Worm (Caenorhabditis elegans) whole organism, L3 larva: ENCODE results near the gene Y16B4A.2.

ENCODE experiments used
- R02D3.7 ChIP-seq: fragments of 150-350 bp; optimal IDR thresholded peaks from 2 replicates; lab custom pipeline; 2014; ENCODE audit warnings: missing biosample characterization, missing genetic modification characterization
- ZK546.5 ChIP-seq: sonication (generic microtip); optimal IDR thresholded peaks from 2 replicates; lab custom pipeline; 2017; ENCODE audit warnings: missing biosample characterization, missing genetic modification characterization
- ama-1 ChIP-seq: fragments of 150-350 bp; optimal IDR thresholded peaks from 2 replicates; lab custom pipeline; 2018
- ceh-28 ChIP-seq: fragments of 150-350 bp; optimal IDR thresholded peaks from 2 replicates; lab custom pipeline; 2014; ENCODE audit warnings: missing biosample characterization, missing genetic modification reagents, missing genetic modification characterization
- ceh-9 ChIP-seq: sonication (generic microtip); optimal IDR thresholded peaks from 2 replicates; lab custom pipeline; 2018; ENCODE audit warnings: missing biosample characterization, missing genetic modification characterization
- egl-27 ChIP-seq: sonication (generic microtip); optimal IDR thresholded peaks from 4 replicates; lab custom pipeline; 2017; ENCODE audit warnings: missing biosample characterization, missing genetic modification reagents, missing genetic modification characterization
- egl-5 ChIP-seq: fragments of 150-350 bp; optimal IDR thresholded peaks from 2 replicates; lab custom pipeline; 2017; ENCODE audit warnings: missing biosample characterization, missing genetic modification reagents, missing genetic modification characterization, inconsistent platforms
- elt-1 ChIP-seq: fragments of 150-350 bp; optimal IDR thresholded peaks from 2 replicates; lab custom pipeline; 2014; ENCODE audit warnings: missing biosample characterization, missing genetic modification characterization
- elt-2 ChIP-seq: sonication (generic microtip); optimal IDR thresholded peaks from 2 replicates; lab custom pipeline; 2016; ENCODE audit warnings: missing genetic modification reagents, mild to moderate bottlenecking, missing genetic modification characterization, missing compliant biosample characterization
- eor-1 ChIP-seq, 2 experiments: fragments of 150-350 bp; optimal IDR thresholded peaks; 2 replicates each; lab custom pipeline; 2014 to 2018; ENCODE audit warnings: missing biosample characterization in 2 of 2, missing genetic modification characterization in 2 of 2
- fkh-10 ChIP-seq: sonication (generic microtip); optimal IDR thresholded peaks from 2 replicates; lab custom pipeline; 2017; ENCODE audit warnings: missing biosample characterization, missing genetic modification reagents, missing genetic modification characterization
- fkh-2 ChIP-seq: fragments of 150-350 bp; optimal IDR thresholded peaks from 2 replicates; lab custom pipeline; 2014; ENCODE audit warnings: missing biosample characterization, missing genetic modification reagents, missing genetic modification characterization
- fos-1 ChIP-seq: fragments of 150-350 bp; optimal IDR thresholded peaks from 2 replicates; lab custom pipeline; 2014; ENCODE audit warnings: missing biosample characterization, missing genetic modification characterization
- hmg-11 ChIP-seq: sonication (generic microtip); optimal IDR thresholded peaks from 2 replicates; lab custom pipeline; 2016; ENCODE audit warnings: missing genetic modification characterization, missing compliant biosample characterization
- jun-1 ChIP-seq: fragments of 150-350 bp; optimal IDR thresholded peaks from 2 replicates; lab custom pipeline; 2014; ENCODE audit warnings: missing biosample characterization, missing genetic modification reagents, missing genetic modification characterization
- lin-15B ChIP-seq: fragments of 150-350 bp; optimal IDR thresholded peaks from 2 replicates; lab custom pipeline; 2014; ENCODE audit warnings: missing biosample characterization, missing genetic modification characterization
- lin-39 ChIP-seq: fragments of 150-350 bp; optimal IDR thresholded peaks from 2 replicates; lab custom pipeline; 2018; ENCODE audit warnings: missing biosample characterization, missing genetic modification reagents, missing genetic modification characterization
- lsy-12 ChIP-seq: sonication (generic microtip); optimal IDR thresholded peaks from 2 replicates; lab custom pipeline; 2016; ENCODE audit warnings: mild to moderate bottlenecking, missing genetic modification characterization, missing compliant biosample characterization
- mdl-1 ChIP-seq: fragments of 150-350 bp; optimal IDR thresholded peaks from 2 replicates; lab custom pipeline; 2014; ENCODE audit warnings: missing biosample characterization, missing genetic modification characterization
- mml-1 ChIP-seq: fragments of 150-350 bp; sonication (generic microtip); optimal IDR thresholded peaks from 3 replicates; lab custom pipeline; 2014; ENCODE audit warnings: missing biosample characterization, missing genetic modification characterization
- nhr-12 ChIP-seq: fragments of 150-350 bp; optimal IDR thresholded peaks from 2 replicates; lab custom pipeline; 2014; ENCODE audit warnings: missing biosample characterization, missing genetic modification characterization
- nhr-23 ChIP-seq: fragments of 150-350 bp; optimal IDR thresholded peaks from 2 replicates; lab custom pipeline; 2014; ENCODE audit warnings: missing biosample characterization, missing genetic modification reagents, missing genetic modification characterization
- nhr-237 ChIP-seq: fragments of 150-350 bp; optimal IDR thresholded peaks from 2 replicates; lab custom pipeline; 2014; ENCODE audit warnings: missing biosample characterization, missing genetic modification characterization
- nhr-25 ChIP-seq: sonication (generic microtip); optimal IDR thresholded peaks from 2 replicates; lab custom pipeline; 2017; ENCODE audit warnings: missing biosample characterization, missing genetic modification characterization
- nhr-28 ChIP-seq: fragments of 150-350 bp; optimal IDR thresholded peaks from 2 replicates; lab custom pipeline; 2014; ENCODE audit warnings: missing biosample characterization, missing genetic modification characterization
- nhr-43 ChIP-seq: sonication (generic microtip); optimal IDR thresholded peaks from 2 replicates; lab custom pipeline; 2016; ENCODE audit warnings: mild to moderate bottlenecking, missing genetic modification characterization, missing compliant biosample characterization; ENCODE audit not compliant: poor library complexity, severe bottlenecking
- nhr-67 ChIP-seq: fragments of 150-350 bp; optimal IDR thresholded peaks from 2 replicates; lab custom pipeline; 2014; ENCODE audit warnings: missing biosample characterization, missing genetic modification characterization
- nhr-76 ChIP-seq: fragments of 150-350 bp; sonication (generic microtip); optimal IDR thresholded peaks from 5 replicates; lab custom pipeline; 2014; ENCODE audit warnings: missing biosample characterization, missing genetic modification characterization
- nhr-77 ChIP-seq: fragments of 150-350 bp; optimal IDR thresholded peaks from 2 replicates; lab custom pipeline; 2014; ENCODE audit warnings: missing biosample characterization, missing genetic modification characterization
- pqm-1 ChIP-seq: fragments of 150-350 bp; optimal IDR thresholded peaks from 2 replicates; lab custom pipeline; 2017; ENCODE audit warnings: missing biosample characterization, missing genetic modification characterization, inconsistent platforms
- skn-1 ChIP-seq: fragments of 150-350 bp; optimal IDR thresholded peaks from 2 replicates; lab custom pipeline; 2014; ENCODE audit warnings: missing biosample characterization, missing genetic modification characterization
- snpc-4 ChIP-seq: fragments of 150-350 bp; optimal IDR thresholded peaks from 2 replicates; lab custom pipeline; 2014; ENCODE audit warnings: missing biosample characterization, missing genetic modification characterization
- unc-39 ChIP-seq: sonication (generic microtip); optimal IDR thresholded peaks from 4 replicates; lab custom pipeline; 2017; ENCODE audit warnings: missing biosample characterization, missing genetic modification characterization
- ztf-11 ChIP-seq: fragments of 150-350 bp; optimal IDR thresholded peaks from 2 replicates; lab custom pipeline; 2014; ENCODE audit warnings: missing biosample characterization, missing genetic modification characterization
- ztf-4 ChIP-seq: fragments of 150-350 bp; optimal IDR thresholded peaks from 2 replicates; lab custom pipeline; 2014; ENCODE audit warnings: missing biosample characterization, missing genetic modification characterization

Gene Y16B4A.2

ce11 chrX:14809905-14810304, 38.3 kb upstream of the Y16B4A.2 start:
- TF ChIP-seq nhr-23 (tag; lab: Kevin White, UChicago) (peak; percentile 36), ama-1 (lab: Kevin White, UChicago) (peak; percentile 50), mml-1 (peak; percentile 76), fkh-10 (GFP tag; lab: Kevin White, UChicago) (no peak), ZK546.5 (tag; lab: Kevin White, UChicago) (no peak), nhr-28 (tag; lab: Kevin White, UChicago) (no peak), ceh-28 (peak; percentile 42), elt-2 (tag; lab: Kevin White, UChicago) (peak; percentile 36), ceh-9 (tag; lab: Kevin White, UChicago) (no peak), nhr-237 (no peak), pqm-1 (tag; lab: Kevin White, UChicago) (peak; percentile 57), lsy-12 (tag; lab: Kevin White, UChicago) (no peak), nhr-25 (no peak), R02D3.7 (tag; lab: Kevin White, UChicago) (no peak), nhr-43 (no peak)
- TF ChIP-seq, all 47 proteins: peak for 6

- TF ChIP-seq unc-39 (tag; lab: Kevin White, UChicago) (no peak), eor-1 (tag; optimal IDR thresholded peaks at IDR 0.05; lab: Kevin White, UChicago) (no peak), jun-1 (tag; lab: Kevin White, UChicago) (no peak), ama-1 (lab: Kevin White, UChicago) (peak; percentile 68), egl-27 (tag; lab: Kevin White, UChicago) (no peak), ZK546.5 (tag; lab: Kevin White, UChicago) (no peak), fkh-2 (no peak), egl-5 (tag; lab: Kevin White, UChicago) (no peak), nhr-67 (tag; lab: Kevin White, UChicago) (no peak), skn-1 (tag; lab: Kevin White, UChicago) (peak; percentile 71), hmg-11 (tag; lab: Kevin White, UChicago) (no peak), elt-2 (tag; lab: Kevin White, UChicago) (no peak)
These were observed 37.1 kb upstream of the Y16B4A.2 start for ce11 chrX:14808796-14809195.

ce11 chrX:14806936-14807335, 35.3 kb upstream of the Y16B4A.2 start, which contains the start of gene F42D1.4:
F42D1.4 (plus strand) TSS chrX:14807236.
- no peak for TF ChIP-seq fkh-2
- no peak for TF ChIP-seq nhr-12 (tag; lab: Kevin White, UChicago)
- no peak for TF ChIP-seq elt-2 (tag; lab: Kevin White, UChicago)
- no peak for TF ChIP-seq ama-1 (lab: Kevin White, UChicago)
- TF ChIP-seq eor-1 (tag; optimal IDR thresholded peaks at IDR 0.05; lab: Kevin White, UChicago) = no peak
- TF ChIP-seq egl-5 (tag; lab: Kevin White, UChicago) = no peak
- TF ChIP-seq fkh-10 (GFP tag; lab: Kevin White, UChicago) = no peak
- no peak for TF ChIP-seq R02D3.7 (tag; lab: Kevin White, UChicago)
- no peak for TF ChIP-seq snpc-4 (tag; lab: Kevin White, UChicago)
- TF ChIP-seq nhr-76 (tag; lab: Kevin White, UChicago) = no peak

- TF ChIP-seq mdl-1 (no peak), fkh-10 (GFP tag; lab: Kevin White, UChicago) (no peak), elt-2 (tag; lab: Kevin White, UChicago) (no peak), nhr-67 (tag; lab: Kevin White, UChicago) (no peak), nhr-12 (tag; lab: Kevin White, UChicago) (no peak), ama-1 (lab: Kevin White, UChicago) (no peak), ztf-4 (tag; lab: Kevin White, UChicago) (no peak), egl-27 (tag; lab: Kevin White, UChicago) (no peak), fos-1 (tag; lab: Kevin White, UChicago) (no peak), nhr-77 (tag; lab: Kevin White, UChicago) (no peak), ztf-11 (tag; lab: Kevin White, UChicago) (no peak), lin-15B (tag; lab: Kevin White, UChicago) (no peak), elt-1 (no peak), fkh-2 (no peak), nhr-23 (tag; lab: Kevin White, UChicago) (no peak), lin-39 (no peak), ZK546.5 (tag; lab: Kevin White, UChicago) (no peak)
These were observed 34.1 kb upstream of the Y16B4A.2 start for ce11 chrX:14805746-14806145.
